Worm (Caenorhabditis elegans): ENCODE measurements around the gene F59B2.9.
"Not testable (repeated sequence)": the region's sequence is repeated elsewhere in the genome, so short reads cannot be mapped to it uniquely, and the experiment has no call there.

Gene F59B2.9

ce11 chrIII:9001491-9001890 is 10.7 kb downstream of the F59B2.9 start:
- TF ChIP-seq pha-4 (tag; optimal IDR thresholded peaks at IDR 0.05) (no peak), drap-1 (GFP tag; optimal IDR thresholded peaks at IDR 0.05) (no peak)

ce11 chrIII:8999508-8999907 is 12.7 kb downstream of the F59B2.9 start, which contains the start of gene F59B2.3:
Gene F59B2.3, minus strand, starts transcription at chrIII:8999766.
- no peak for TF ChIP-seq nhr-76 (tag; optimal IDR thresholded peaks at IDR 0.05)
- no peak for TF ChIP-seq mab-5 (tag; optimal IDR thresholded peaks at IDR 0.05)
- no peak for TF ChIP-seq unc-120 (tag; optimal IDR thresholded peaks at IDR 0.05; ENCODE audit: poor library complexity, severe bottlenecking)
- TF ChIP-seq ceh-83 (GFP tag; optimal IDR thresholded peaks at IDR 0.05): no peak
- no peak for TF ChIP-seq M03D4.4 (tag; optimal IDR thresholded peaks at IDR 0.05)
- no peak for TF ChIP-seq sem-2 (GFP tag; optimal IDR thresholded peaks at IDR 0.05)
- no peak for TF ChIP-seq tbx-8 (GFP tag; optimal IDR thresholded peaks at IDR 0.05)
- no peak for TF ChIP-seq nhr-2 (tag; optimal IDR thresholded peaks at IDR 0.05)
- TF ChIP-seq mep-1 (tag; optimal IDR thresholded peaks at IDR 0.05): no peak
- no peak for TF ChIP-seq zip-8 (tag; optimal IDR thresholded peaks at IDR 0.05)
- TF ChIP-seq ces-1 (GFP tag; optimal IDR thresholded peaks at IDR 0.05): no peak

ce11 chrIII:8998884-8999283 is 13.3 kb downstream of the F59B2.9 start:
- no peak for TF ChIP-seq bed-3 (GFP tag; optimal IDR thresholded peaks at IDR 0.05)

ce11 chrIII:8997821-8998220 is 14.4 kb downstream of the F59B2.9 start:
- TF ChIP-seq elt-3 (tag; optimal IDR thresholded peaks at IDR 0.05) (no peak), nhr-28 (tag; optimal IDR thresholded peaks at IDR 0.05) (no peak), unc-62 (GFP tag; optimal IDR thresholded peaks at IDR 0.05) (no peak), zip-8 (tag; optimal IDR thresholded peaks at IDR 0.05) (no peak), lin-32 (GFP tag; optimal IDR thresholded peaks at IDR 0.05) (no peak), snpc-4 (tag; optimal IDR thresholded peaks at IDR 0.05) (no peak), mab-5 (tag; optimal IDR thresholded peaks at IDR 0.05) (no peak), sem-2 (GFP tag; optimal IDR thresholded peaks at IDR 0.05) (no peak), nhr-237 (tag; optimal IDR thresholded peaks at IDR 0.05) (no peak), drap-1 (GFP tag; optimal IDR thresholded peaks at IDR 0.05) (no peak), lsy-2 (tag; optimal IDR thresholded peaks at IDR 0.05) (no peak), bed-3 (GFP tag; optimal IDR thresholded peaks at IDR 0.05) (no peak), nhr-12 (tag; optimal IDR thresholded peaks at IDR 0.05) (no peak)

- TF ChIP-seq lin-32 (GFP tag; optimal IDR thresholded peaks at IDR 0.05) (no peak), nhr-237 (tag; optimal IDR thresholded peaks at IDR 0.05) (no peak), mep-1 (tag; optimal IDR thresholded peaks at IDR 0.05) (no peak), ceh-43 (GFP tag; optimal IDR thresholded peaks at IDR 0.05) (no peak), tbx-8 (GFP tag; optimal IDR thresholded peaks at IDR 0.05) (no peak), cnd-1 (tag; optimal IDR thresholded peaks at IDR 0.05) (no peak), lin-13 (tag; optimal IDR thresholded peaks at IDR 0.05) (no peak), nhr-2 (tag; optimal IDR thresholded peaks at IDR 0.05) (no peak), sem-2 (GFP tag; optimal IDR thresholded peaks at IDR 0.05) (no peak), nhr-12 (tag; optimal IDR thresholded peaks at IDR 0.05) (no peak), mab-5 (tag; optimal IDR thresholded peaks at IDR 0.05) (no peak), hlh-1 (tag; optimal IDR thresholded peaks at IDR 0.05) (no peak), ceh-83 (GFP tag; optimal IDR thresholded peaks at IDR 0.05) (no peak), mls-2 (tag; optimal IDR thresholded peaks at IDR 0.05) (no peak), ces-1 (GFP tag; optimal IDR thresholded peaks at IDR 0.05) (no peak), ham-2 (GFP tag; optimal IDR thresholded peaks at IDR 0.05) (no peak), blmp-1 (tag; optimal IDR thresholded peaks at IDR 0.05) (no peak), zip-8 (tag; optimal IDR thresholded peaks at IDR 0.05) (no peak)
These were observed 15.5 kb downstream of the F59B2.9 start, which contains the start of gene skat-1 for ce11 chrIII:8996686-8997085. Gene skat-1, minus strand, starts transcription at chrIII:8996786.

ce11 chrIII:8989752-8990151 is 22.5 kb downstream of the F59B2.9 start, which contains the start of gene R08D7.7:
Gene R08D7.7, plus strand, starts transcription at chrIII:8990052.
- not testable (repeated sequence) for TF ChIP-seq ztf-11 (tag; optimal IDR thresholded peaks at IDR 0.05); elt-1 (tag; optimal IDR thresholded peaks at IDR 0.05; ENCODE audit: borderline replicate concordance, insufficient read depth); lin-32 (GFP tag; optimal IDR thresholded peaks at IDR 0.05)
